Fruit fly (Drosophila melanogaster) whole organism, adult: ENCODE data around the gene CG10516.
A peak's percentile ranks its signal among the peaks of the same experiment; 100 is the strongest.

Experiments used
- CG11617 ChIP-seq: fragments of 200-800 bp; sonication (Bioruptor generic); optimal IDR thresholded peaks from 2 replicates; lab custom pipeline; 2017; ENCODE audit warnings: mild to moderate bottlenecking, missing biosample characterization, missing genetic modification reagents, missing genetic modification characterization
- CG12768 ChIP-seq: fragments of 200-800 bp; sonication (Bioruptor generic); optimal IDR thresholded peaks from 2 replicates; lab custom pipeline; 2017; ENCODE audit warnings: missing biosample characterization, missing genetic modification characterization, mild to moderate bottlenecking, moderate library complexity, missing genetic modification reagents
- CG14711 ChIP-seq: fragments of 200-800 bp; sonication (Bioruptor generic); optimal IDR thresholded peaks from 2 replicates; lab custom pipeline; 2018; ENCODE audit warnings: missing biosample characterization, mild to moderate bottlenecking, missing genetic modification characterization, moderate library complexity
- CG1620 ChIP-seq: fragments of 200-800 bp; sonication (Bioruptor generic); optimal IDR thresholded peaks from 2 replicates; lab custom pipeline; 2016; ENCODE audit warnings: missing biosample characterization, missing genetic modification characterization
- CG33017 ChIP-seq: fragments of 200-800 bp; sonication (Bioruptor generic); optimal IDR thresholded peaks from 2 replicates; lab custom pipeline; 2018; ENCODE audit warnings: missing biosample characterization, mild to moderate bottlenecking, missing genetic modification characterization, moderate library complexity
- CG5204 ChIP-seq: fragments of 200-800 bp; sonication (Bioruptor generic); optimal IDR thresholded peaks from 2 replicates; lab custom pipeline; 2016; ENCODE audit warnings: missing biosample characterization, missing genetic modification characterization
- CG7045 ChIP-seq: fragments of 200-800 bp; sonication (Bioruptor generic); optimal IDR thresholded peaks from 2 replicates; lab custom pipeline; 2017; ENCODE audit warnings: missing biosample characterization, mild to moderate bottlenecking, missing genetic modification characterization
- CG7101 ChIP-seq: fragments of 200-800 bp; sonication (Bioruptor generic); optimal IDR thresholded peaks from 2 replicates; lab custom pipeline; 2018; ENCODE audit warnings: missing biosample characterization, mild to moderate bottlenecking, missing genetic modification characterization, moderate library complexity
- Clk ChIP-seq: fragments of 200-800 bp; sonication (Bioruptor generic); optimal IDR thresholded peaks from 2 replicates; lab custom pipeline; 2017; ENCODE audit warnings: missing biosample characterization, missing genetic modification characterization
- Crg-1 ChIP-seq: fragments of 200-800 bp; sonication (Bioruptor generic); optimal IDR thresholded peaks from 2 replicates; lab custom pipeline; 2016; ENCODE audit warnings: missing biosample characterization, missing genetic modification characterization
- Hr96 ChIP-seq: fragments of 200-800 bp; sonication (Bioruptor generic); optimal IDR thresholded peaks from 2 replicates; lab custom pipeline; 2016; ENCODE audit warnings: missing biosample characterization, missing genetic modification characterization
- Mnt ChIP-seq: fragments of 200-800 bp; sonication (Bioruptor generic); optimal IDR thresholded peaks from 2 replicates; lab custom pipeline; 2016; ENCODE audit warnings: missing biosample characterization, mild to moderate bottlenecking, missing genetic modification characterization
- bab1 ChIP-seq: fragments of 200-800 bp; sonication (Bioruptor generic); optimal IDR thresholded peaks from 3 replicates; lab custom pipeline; 2019; ENCODE audit warnings: missing biosample characterization, mild to moderate bottlenecking, missing genetic modification characterization, moderate library complexity
- cic ChIP-seq: fragments of 200-800 bp; sonication (Bioruptor generic); optimal IDR thresholded peaks from 2 replicates; lab custom pipeline; 2017; ENCODE audit warnings: missing biosample characterization, mild to moderate bottlenecking, missing genetic modification characterization, moderate library complexity
- cnc ChIP-seq, 2 experiments: fragments of >200 bp; optimal IDR thresholded peaks; 2 replicates each; lab custom pipeline; 2017
- kay ChIP-seq: fragments of 200-800 bp; sonication (Bioruptor generic); peaks from one replicate; lab custom pipeline; 2016; ENCODE audit warnings: missing biosample characterization, missing genetic modification characterization, borderline replicate concordance
- ovo ChIP-seq: fragments of 200-800 bp; sonication (Bioruptor generic); optimal IDR thresholded peaks from 2 replicates; lab custom pipeline; 2016; ENCODE audit warnings: missing biosample characterization, missing genetic modification characterization
- pad ChIP-seq: fragments of 200-800 bp; sonication (Bioruptor generic); optimal IDR thresholded peaks from 3 replicates; lab custom pipeline; 2017; ENCODE audit warnings: missing biosample characterization, missing genetic modification characterization, mild to moderate bottlenecking, moderate library complexity, missing genetic modification reagents
- tj ChIP-seq: fragments of 200-800 bp; sonication (Bioruptor generic); optimal IDR thresholded peaks from 3 replicates; lab custom pipeline; 2017; ENCODE audit warnings: missing biosample characterization, mild to moderate bottlenecking, missing genetic modification characterization, moderate library complexity
- toe ChIP-seq: fragments of 200-800 bp; sonication (Bioruptor generic); optimal IDR thresholded peaks from 2 replicates; lab custom pipeline; 2016; ENCODE audit warnings: missing biosample characterization, missing genetic modification characterization

Gene CG10516

dm6 chr3L:15967588-15968500 lies at the start of gene CG10516, which contains the start of gene Brr2:
Gene CG10516 (plus strand): TSS chr3L:15968204.
Gene Brr2 (minus strand): TSS chr3L:15967872.
- TF ChIP-seq CG11617 (GFP tag; lab: Kevin White, UChicago) = peak; percentile 40
- TF ChIP-seq pad (GFP tag; lab: Kevin White, UChicago) = no peak
- TF ChIP-seq CG1620 (GFP tag; lab: Kevin White, UChicago) = peak; percentile 44
- no peak for TF ChIP-seq tj (GFP tag; lab: Kevin White, UChicago)
- no peak for TF ChIP-seq cnc (optimal IDR thresholded peaks at IDR 0.05; lab: Kevin White, UChicago)
- peak; percentile 76 for TF ChIP-seq bab1 (GFP tag; lab: Kevin White, UChicago)
- peak; percentile 47 for TF ChIP-seq Hr96
- peak; percentile 17 for TF ChIP-seq CG14711 (tag; lab: Kevin White, UChicago)
- no peak for TF ChIP-seq kay (GFP tag; lab: Kevin White, UChicago)
- TF ChIP-seq Crg-1 (GFP tag; lab: Kevin White, UChicago) = no peak
- no peak for TF ChIP-seq ovo (GFP tag; lab: Kevin White, UChicago)
- peak; percentile 65 for TF ChIP-seq toe
- peak; percentile 43 for TF ChIP-seq Mnt (GFP tag; lab: Kevin White, UChicago)
- TF ChIP-seq CG7045 (GFP tag; lab: Kevin White, UChicago) = no peak
- TF ChIP-seq CG5204 = no peak
- no peak for TF ChIP-seq CG7101 (tag; lab: Kevin White, UChicago)
- TF ChIP-seq CG33017 (tag; lab: Kevin White, UChicago) = no peak
- TF ChIP-seq CG12768 (GFP tag; lab: Kevin White, UChicago) = no peak
- no peak for TF ChIP-seq Clk (GFP tag; lab: Kevin White, UChicago)
- TF ChIP-seq cic = no peak

- TF ChIP-seq cic (no peak), CG12768 (GFP tag; lab: Kevin White, UChicago) (peak; percentile 66), Hr96 (peak; percentile 19), cnc (optimal IDR thresholded peaks at IDR 0.05; lab: Kevin White, UChicago) (no peak), CG5204 (peak; percentile 59), bab1 (GFP tag; lab: Kevin White, UChicago) (no peak), CG7101 (tag; lab: Kevin White, UChicago) (no peak), pad (GFP tag; lab: Kevin White, UChicago) (peak; percentile 2), kay (GFP tag; lab: Kevin White, UChicago) (no peak), CG7045 (GFP tag; lab: Kevin White, UChicago) (peak; percentile 63), CG11617 (GFP tag; lab: Kevin White, UChicago) (peak; percentile 49), Crg-1 (GFP tag; lab: Kevin White, UChicago) (no peak), toe (peak; percentile 53), CG1620 (GFP tag; lab: Kevin White, UChicago) (no peak), Mnt (GFP tag; lab: Kevin White, UChicago) (no peak), tj (GFP tag; lab: Kevin White, UChicago) (no peak), ovo (GFP tag; lab: Kevin White, UChicago) (no peak), CG33017 (tag; lab: Kevin White, UChicago) (peak; percentile 26), Clk (GFP tag; lab: Kevin White, UChicago) (peak; percentile 7), CG14711 (tag; lab: Kevin White, UChicago) (no peak)
Observed at dm6 chr3L:15921043-15921621, 46.9 kb upstream of the CG10516 start.

dm6 chr3L:15923352-15923751 lies 44.7 kb upstream of the CG10516 start:
- no peak for TF ChIP-seq CG11617 (GFP tag; lab: Kevin White, UChicago)
- no peak for TF ChIP-seq cnc (optimal IDR thresholded peaks at IDR 0.05; lab: Kevin White, UChicago)

- no peak for TF ChIP-seq kay (GFP tag; lab: Kevin White, UChicago)
- TF ChIP-seq Hr96 = no peak
- no peak for TF ChIP-seq CG7101 (tag; lab: Kevin White, UChicago)
- no peak for TF ChIP-seq pad (GFP tag; lab: Kevin White, UChicago)
- TF ChIP-seq CG12768 (GFP tag; lab: Kevin White, UChicago) = no peak
- no peak for TF ChIP-seq toe
Observed at dm6 chr3L:15924319-15924718, 43.7 kb upstream of the CG10516 start.

- TF ChIP-seq CG7045 (GFP tag; lab: Kevin White, UChicago) = peak; percentile 76
- no peak for TF ChIP-seq Mnt (GFP tag; lab: Kevin White, UChicago)
- peak; percentile 69 for TF ChIP-seq CG7101 (tag; lab: Kevin White, UChicago)
- TF ChIP-seq Hr96 = peak; percentile 42
- TF ChIP-seq CG1620 (GFP tag; lab: Kevin White, UChicago) = no peak
- peak; percentile 66 for TF ChIP-seq CG12768 (GFP tag; lab: Kevin White, UChicago)
- TF ChIP-seq CG14711 (tag; lab: Kevin White, UChicago) = peak; percentile 61
- peak; percentile 24 for TF ChIP-seq ovo (GFP tag; lab: Kevin White, UChicago)
- peak; percentile 75 for TF ChIP-seq bab1 (GFP tag; lab: Kevin White, UChicago)
- TF ChIP-seq CG33017 (tag; lab: Kevin White, UChicago) = peak; percentile 64
- TF ChIP-seq kay (GFP tag; lab: Kevin White, UChicago) = peak; percentile 54
- TF ChIP-seq toe = peak; percentile 61
- TF ChIP-seq Clk (GFP tag; lab: Kevin White, UChicago) = peak; percentile 64
- no peak for TF ChIP-seq cnc (optimal IDR thresholded peaks at IDR 0.05; lab: Kevin White, UChicago)
- no peak for TF ChIP-seq cic
- peak; percentile 39 for TF ChIP-seq pad (GFP tag; lab: Kevin White, UChicago)
- peak; percentile 39 for TF ChIP-seq Crg-1 (GFP tag; lab: Kevin White, UChicago)
- peak; percentile 47 for TF ChIP-seq CG5204
- TF ChIP-seq tj (GFP tag; lab: Kevin White, UChicago) = no peak
- peak; percentile 60 for TF ChIP-seq CG11617 (GFP tag; lab: Kevin White, UChicago)
Observed at dm6 chr3L:15924811-15925437, 43.1 kb upstream of the CG10516 start, which contains the start of gene sff. Gene sff (minus strand): TSS chr3L:15924861.
